Fruit fly (Drosophila melanogaster) whole organism, embryonic: Measurements from ENCODE around the gene Sgf11.

Experiments
- Adf1 ChIP-seq: fragments of 200-800 bp; sonication (Bioruptor generic); IDR thresholded peaks from 2 replicates; pipeline ENCODE4 v1.3.6; 2022; ENCODE audit warnings: missing biosample characterization, missing genetic modification characterization
- Aef1 ChIP-seq: fragments of 200-800 bp; sonication (Bioruptor generic); IDR thresholded peaks from 3 replicates; pipeline ENCODE4 v1.3.6; 2022; ENCODE audit warnings: missing biosample characterization, missing genetic modification characterization
- Atf6 ChIP-seq: fragments of 200-800 bp; sonication (Bioruptor generic); IDR thresholded peaks from 2 replicates; pipeline ENCODE4 v1.3.6; 2022; ENCODE audit warnings: missing biosample characterization, missing genetic modification characterization
- CG11723 ChIP-seq: fragments of 200-800 bp; sonication (Bioruptor generic); optimal IDR thresholded peaks from 2 replicates; lab custom pipeline; 2017; ENCODE audit warnings: missing biosample characterization, mild to moderate bottlenecking, missing genetic modification characterization
- CG12769 ChIP-seq: fragments of 200-800 bp; sonication (Bioruptor generic); optimal IDR thresholded peaks from 2 replicates; lab custom pipeline; 2019; ENCODE audit warnings: missing biosample characterization, mild to moderate bottlenecking, missing genetic modification characterization, moderate library complexity
- CG13775 ChIP-seq: fragments of 200-800 bp; sonication (Bioruptor generic); optimal IDR thresholded peaks from 3 replicates; lab custom pipeline; 2017; ENCODE audit warnings: missing biosample characterization, mild to moderate bottlenecking, missing genetic modification characterization
- CG14667 ChIP-seq: fragments of 200-800 bp; sonication (Bioruptor generic); IDR thresholded peaks from 2 replicates; pipeline ENCODE4 v1.3.6; 2022; ENCODE audit warnings: missing biosample characterization, missing genetic modification characterization
- CG15601 ChIP-seq: fragments of 200-800 bp; sonication (Bioruptor generic); optimal IDR thresholded peaks from 3 replicates; lab custom pipeline; 2019; ENCODE audit warnings: missing biosample characterization, mild to moderate bottlenecking, missing genetic modification characterization, moderate library complexity
- CG16863 ChIP-seq: fragments of 200-800 bp; sonication (Bioruptor generic); optimal IDR thresholded peaks from 3 replicates; lab custom pipeline; 2016; ENCODE audit warnings: missing biosample characterization, missing genetic modification characterization
- CG17912 ChIP-seq: fragments of 200-800 bp; sonication (Bioruptor generic); optimal IDR thresholded peaks from 2 replicates; lab custom pipeline; 2018; ENCODE audit warnings: missing biosample characterization, mild to moderate bottlenecking, missing genetic modification characterization
- CG2120 ChIP-seq: fragments of 200-800 bp; sonication (Bioruptor generic); optimal IDR thresholded peaks from 3 replicates; lab custom pipeline; 2016; ENCODE audit warnings: missing biosample characterization, missing genetic modification characterization
- CG33557 ChIP-seq: fragments of 200-800 bp; sonication (Bioruptor generic); optimal IDR thresholded peaks from 2 replicates; lab custom pipeline; 2019; ENCODE audit warnings: missing biosample characterization, mild to moderate bottlenecking, missing genetic modification characterization, moderate library complexity
- CG34376 ChIP-seq: fragments of 200-800 bp; sonication (Bioruptor generic); optimal IDR thresholded peaks from 2 replicates; lab custom pipeline; 2018; ENCODE audit warnings: missing biosample characterization, mild to moderate bottlenecking, missing genetic modification characterization
- CG5245 ChIP-seq: fragments of 200-800 bp; sonication (Bioruptor generic); optimal IDR thresholded peaks from 3 replicates; lab custom pipeline; 2016; ENCODE audit warnings: missing biosample characterization, missing genetic modification characterization
- CG5953 ChIP-seq: fragments of 200-800 bp; sonication (Bioruptor generic); IDR thresholded peaks from 2 replicates; pipeline ENCODE4 v1.3.6; 2022; ENCODE audit warnings: missing biosample characterization, missing genetic modification characterization
- CG6765 ChIP-seq: fragments of 200-800 bp; sonication (Bioruptor generic); optimal IDR thresholded peaks from 3 replicates; lab custom pipeline; 2017; ENCODE audit warnings: missing biosample characterization, mild to moderate bottlenecking, missing genetic modification characterization
- CG7271 ChIP-seq: fragments of 200-800 bp; sonication (Bioruptor generic); optimal IDR thresholded peaks from 2 replicates; lab custom pipeline; 2018; ENCODE audit warnings: missing biosample characterization, mild to moderate bottlenecking, missing genetic modification characterization, moderate library complexity
- CG8089 ChIP-seq: fragments of 200-800 bp; sonication (Bioruptor generic); optimal IDR thresholded peaks from 3 replicates; lab custom pipeline; 2016; ENCODE audit warnings: missing biosample characterization, missing genetic modification characterization
- CG9797 ChIP-seq: fragments of 200-800 bp; sonication (Bioruptor generic); optimal IDR thresholded peaks from 3 replicates; lab custom pipeline; 2018; ENCODE audit warnings: missing biosample characterization, mild to moderate bottlenecking, missing genetic modification characterization
- Chrac-16 ChIP-seq: fragments of 200-800 bp; sonication (Bioruptor generic); optimal IDR thresholded peaks from 3 replicates; lab custom pipeline; 2016; ENCODE audit warnings: missing biosample characterization, missing genetic modification characterization
- D ChIP-seq, 2 experiments: fragments of 200-800 bp in 1 of 2; fragments of >200 bp in 1 of 2; sonication (Bioruptor generic) in 1 of 2; optimal IDR thresholded peaks; 2 replicates in 1 of 2; 3 replicates in 1 of 2; lab custom pipeline; 2017; ENCODE audit warnings: mild to moderate bottlenecking in 1 of 2, missing biosample characterization in 1 of 2, missing genetic modification characterization in 1 of 2, missing genetic modification reagents in 1 of 2
- Dip3 ChIP-seq: fragments of 200-800 bp; sonication (Bioruptor generic); optimal IDR thresholded peaks from 3 replicates; lab custom pipeline; 2016; ENCODE audit warnings: missing biosample characterization, missing genetic modification characterization
- Doc3 ChIP-seq: fragments of 200-800 bp; sonication (Bioruptor generic); IDR thresholded peaks from 3 replicates; pipeline ENCODE4 v1.3.6; 2022; ENCODE audit warnings: missing biosample characterization, missing genetic modification characterization; ENCODE audit not compliant: partially characterized antibody
- E2f2 ChIP-seq: fragments of 200-800 bp; sonication (Bioruptor generic); IDR thresholded peaks from 2 replicates; pipeline ENCODE4 v1.3.6; 2022; ENCODE audit warnings: missing biosample characterization, missing genetic modification characterization
- Fer2 ChIP-seq: fragments of 200-800 bp; sonication (Bioruptor generic); optimal IDR thresholded peaks from 2 replicates; lab custom pipeline; 2018; ENCODE audit warnings: missing biosample characterization, mild to moderate bottlenecking, missing genetic modification characterization, moderate library complexity
- HLH54F ChIP-seq: fragments of 200-800 bp; sonication (Bioruptor generic); optimal IDR thresholded peaks from 3 replicates; lab custom pipeline; 2016; ENCODE audit warnings: missing biosample characterization, missing genetic modification characterization
- Hsf ChIP-seq: fragments of 200-800 bp; sonication (Bioruptor generic); optimal IDR thresholded peaks from 3 replicates; lab custom pipeline; 2016; ENCODE audit warnings: missing biosample characterization, missing genetic modification characterization
- Mad ChIP-seq: fragments of 200-800 bp; sonication (Bioruptor generic); optimal IDR thresholded peaks from 2 replicates; lab custom pipeline; 2016; ENCODE audit warnings: missing biosample characterization, missing genetic modification characterization
- Mrtf ChIP-seq: fragments of 200-800 bp; sonication (Bioruptor generic); IDR thresholded peaks from 3 replicates; pipeline ENCODE4 v1.3.6; 2022; ENCODE audit warnings: missing biosample characterization, missing genetic modification characterization
- ac ChIP-seq: fragments of 200-800 bp; sonication (Bioruptor generic); optimal IDR thresholded peaks from 3 replicates; lab custom pipeline; 2017; ENCODE audit warnings: missing biosample characterization, mild to moderate bottlenecking, missing genetic modification characterization
- ase ChIP-seq: fragments of 200-800 bp; sonication (Bioruptor generic); IDR thresholded peaks from 3 replicates; pipeline ENCODE4 v1.3.6; 2022; ENCODE audit warnings: missing biosample characterization, missing genetic modification characterization
- ato ChIP-seq: fragments of 200-800 bp; sonication (Bioruptor generic); IDR thresholded peaks from 2 replicates; pipeline ENCODE4 v1.3.6; 2022; ENCODE audit warnings: missing biosample characterization, missing genetic modification characterization; ENCODE audit not compliant: partially characterized antibody
- bbx ChIP-seq: fragments of 200-800 bp; sonication (Bioruptor generic); IDR thresholded peaks from 2 replicates; pipeline ENCODE4 v1.3.6; 2022; ENCODE audit warnings: missing biosample characterization, missing genetic modification characterization; ENCODE audit not compliant: partially characterized antibody
- bigmax ChIP-seq: fragments of 200-800 bp; sonication (Bioruptor generic); optimal IDR thresholded peaks from 2 replicates; lab custom pipeline; 2018; ENCODE audit warnings: missing biosample characterization, mild to moderate bottlenecking, missing genetic modification characterization
- chn ChIP-seq: fragments of 200-800 bp; sonication (Bioruptor generic); optimal IDR thresholded peaks from 2 replicates; lab custom pipeline; 2016; ENCODE audit warnings: missing biosample characterization, missing genetic modification characterization
- disco-r ChIP-seq: fragments of 200-800 bp; sonication (Bioruptor generic); optimal IDR thresholded peaks from 2 replicates; lab custom pipeline; 2016; ENCODE audit warnings: missing biosample characterization, missing genetic modification characterization
- emc ChIP-seq: fragments of 200-800 bp; sonication (Bioruptor generic); optimal IDR thresholded peaks from 2 replicates; lab custom pipeline; 2016; ENCODE audit warnings: missing biosample characterization, missing genetic modification characterization
- fd102C ChIP-seq: fragments of 200-800 bp; sonication (Bioruptor generic); optimal IDR thresholded peaks from 2 replicates; lab custom pipeline; 2018; ENCODE audit warnings: missing biosample characterization, mild to moderate bottlenecking, missing genetic modification characterization, moderate library complexity
- gsb ChIP-seq: fragments of 200-800 bp; sonication (Bioruptor generic); IDR thresholded peaks from 2 replicates; pipeline ENCODE4 v1.3.6; 2022; ENCODE audit warnings: missing biosample characterization, missing genetic modification characterization
- jumu ChIP-seq: fragments of 200-800 bp; sonication (Bioruptor generic); optimal IDR thresholded peaks from 3 replicates; lab custom pipeline; 2016; ENCODE audit warnings: missing biosample characterization, missing genetic modification characterization
- luna ChIP-seq: fragments of 200-800 bp; sonication (Bioruptor generic); optimal IDR thresholded peaks from 2 replicates; lab custom pipeline; 2016; ENCODE audit warnings: missing biosample characterization, missing genetic modification characterization
- sc ChIP-seq, 3 experiments: fragments of >200 bp in 2 of 3; fragments of 200-800 bp in 1 of 3; sonication (Bioruptor generic) in 1 of 3; optimal IDR thresholded peaks; 2 replicates in 2 of 3; 3 replicates in 1 of 3; lab custom pipeline; 2017; ENCODE audit warnings: mild to moderate bottlenecking in 1 of 3, missing biosample characterization in 1 of 3, missing genetic modification characterization in 1 of 3, missing genetic modification reagents in 1 of 3
- ssp ChIP-seq: fragments of 200-800 bp; sonication (Bioruptor generic); IDR thresholded peaks from 2 replicates; pipeline ENCODE4 v1.3.6; 2022; ENCODE audit warnings: missing biosample characterization, missing genetic modification characterization
- tna ChIP-seq: fragments of 200-800 bp; sonication (Bioruptor generic); IDR thresholded peaks from 2 replicates; pipeline ENCODE4 v1.3.6; 2022; ENCODE audit warnings: missing biosample characterization, missing genetic modification characterization; ENCODE audit not compliant: partially characterized antibody
- toy ChIP-seq: fragments of 200-800 bp; sonication (Bioruptor generic); IDR thresholded peaks from 2 replicates; pipeline ENCODE4 v1.3.6; 2022; ENCODE audit warnings: missing biosample characterization, missing genetic modification characterization
- tx ChIP-seq: fragments of 200-800 bp; sonication (Bioruptor generic); optimal IDR thresholded peaks from 2 replicates; lab custom pipeline; 2016; ENCODE audit warnings: missing biosample characterization, missing genetic modification characterization
- zen2 ChIP-seq: fragments of 200-800 bp; sonication (Bioruptor generic); IDR thresholded peaks from 3 replicates; pipeline ENCODE4 v1.3.6; 2022; ENCODE audit warnings: missing biosample characterization, missing genetic modification characterization; ENCODE audit not compliant: partially characterized antibody

Sgf11 gene

dm6 chr3L:18640584-18641527 lies 40.8 kb downstream of the Sgf11 start (continued):
- TF ChIP-seq E2f2 (GFP tag; lab: Robert Waterston, UW): peak; percentile 79
- peak; percentile 72 for TF ChIP-seq jumu (GFP tag; lab: Kevin White, UChicago)
- peak; percentile 27 for TF ChIP-seq CG33557
- TF ChIP-seq CG12769 (tag; lab: Kevin White, UChicago): peak; percentile 99
- TF ChIP-seq ac (GFP tag; lab: Kevin White, UChicago): peak; percentile 53
- no peak for TF ChIP-seq bbx (GFP tag; lab: Robert Waterston, UW)
- peak; percentile 97 for TF ChIP-seq CG14667 (GFP tag; lab: Robert Waterston, UW)
- no peak for TF ChIP-seq ato (GFP tag; lab: Robert Waterston, UW)
- peak; percentile 94 for TF ChIP-seq HLH54F
- TF ChIP-seq Mad (GFP tag; lab: Kevin White, UChicago): peak; percentile 89
- TF ChIP-seq CG17912 (GFP tag; lab: Kevin White, UChicago): peak; percentile 67
- TF ChIP-seq chn (GFP tag; lab: Kevin White, UChicago): peak; percentile 86
- TF ChIP-seq ase: peak; percentile 98
- TF ChIP-seq gsb (GFP tag; lab: Robert Waterston, UW): peak; percentile 96
- no peak for TF ChIP-seq CG7271
- TF ChIP-seq CG5953: peak; percentile 93
- TF ChIP-seq CG5245 (GFP tag; lab: Kevin White, UChicago): peak; percentile 90
- TF ChIP-seq Chrac-16 (GFP tag; lab: Kevin White, UChicago): peak; percentile 94
- TF ChIP-seq Aef1 (GFP tag; lab: Robert Waterston, UW): peak; percentile 98
- no peak; the same call in 2 of the 3 replicates for TF ChIP-seq Doc3 (GFP tag; lab: Robert Waterston, UW)
- TF ChIP-seq CG34376 (GFP tag; lab: Kevin White, UChicago): peak; percentile 81
- TF ChIP-seq CG6765 (GFP tag; lab: Kevin White, UChicago): peak; percentile 89
- peak; percentile 92 for TF ChIP-seq Dip3 (GFP tag; lab: Kevin White, UChicago)
- TF ChIP-seq CG9797 (GFP tag; lab: Kevin White, UChicago): no peak
- TF ChIP-seq disco-r (GFP tag; lab: Kevin White, UChicago): peak; percentile 40
- TF ChIP-seq CG2120 (GFP tag; lab: Kevin White, UChicago): peak; percentile 99
- TF ChIP-seq tna (GFP tag; lab: Robert Waterston, UW): no peak
- TF ChIP-seq sc (optimal IDR thresholded peaks at IDR 0.05; lab: Kevin White, UChicago): no peak
- peak; percentile 63 for TF ChIP-seq sc (GFP tag; optimal IDR thresholded peaks at IDR 0.05; lab: Kevin White, UChicago)
- TF ChIP-seq emc (GFP tag; lab: Kevin White, UChicago): peak; percentile 93
- TF ChIP-seq luna: peak; percentile 95
- TF ChIP-seq zen2: no peak
- no peak for TF ChIP-seq fd102C
- TF ChIP-seq CG16863 (GFP tag; lab: Kevin White, UChicago): peak; percentile 91
- peak; percentile 86 for TF ChIP-seq CG13775 (GFP tag; lab: Kevin White, UChicago)
- peak; percentile 93 for TF ChIP-seq tx (GFP tag; lab: Kevin White, UChicago)
- no peak for TF ChIP-seq D (optimal IDR thresholded peaks at IDR 0.05; lab: Kevin White, UChicago)
- peak; percentile 67 for TF ChIP-seq D (GFP tag; optimal IDR thresholded peaks at IDR 0.05; lab: Kevin White, UChicago)
- TF ChIP-seq Adf1 (GFP tag; lab: Robert Waterston, UW): peak; percentile 95
- peak; percentile 93 for TF ChIP-seq Fer2
- TF ChIP-seq Mrtf (GFP tag; lab: Robert Waterston, UW): peak; percentile 98
- peak; percentile 67 for TF ChIP-seq CG15601 (tag; lab: Kevin White, UChicago)
- peak; percentile 97 for TF ChIP-seq toy (GFP tag; lab: Robert Waterston, UW)
- peak; percentile 72 for TF ChIP-seq CG11723
- TF ChIP-seq CG8089: peak; percentile 84
- peak; percentile 97 for TF ChIP-seq Atf6 (GFP tag; lab: Robert Waterston, UW)
- peak; percentile 96 for TF ChIP-seq Hsf (GFP tag; lab: Kevin White, UChicago)
- peak; percentile 90 for TF ChIP-seq ssp
- TF ChIP-seq bigmax (GFP tag; lab: Kevin White, UChicago): no peak
